Worm (Caenorhabditis elegans) whole organism, L1 larva: ENCODE data around the gene oma-2.

Source experiments
- ceh-82 ChIP-seq, 3 experiments: fragments of 150-350 bp in 1 of 3; sonication (generic microtip) in 2 of 3; optimal IDR thresholded peaks; 2 replicates each; lab custom pipeline; 2014 to 2017; ENCODE audit warnings: missing biosample characterization in 3 of 3, missing genetic modification characterization in 3 of 3
- elt-2 ChIP-seq: sonication (generic microtip); optimal IDR thresholded peaks from 2 replicates; lab custom pipeline; 2016; ENCODE audit warnings: missing genetic modification characterization, mild to moderate bottlenecking, inconsistent platforms, missing compliant biosample characterization, missing genetic modification reagents
- fos-1 ChIP-seq: fragments of 150-350 bp; optimal IDR thresholded peaks from 2 replicates; lab custom pipeline; 2014; ENCODE audit warnings: missing biosample characterization, missing genetic modification characterization
- grh-1 ChIP-seq: fragments of 200-800 bp; sonication (Bioruptor generic); IDR thresholded peaks from 2 replicates; pipeline ENCODE4 v1.3.6; 2022; ENCODE audit warnings: missing genetic modification reagents, missing genetic modification characterization, missing compliant biosample characterization
- jun-1 ChIP-seq: fragments of 150-350 bp; optimal IDR thresholded peaks from 2 replicates; lab custom pipeline; 2014; ENCODE audit warnings: missing biosample characterization, missing genetic modification reagents, missing genetic modification characterization
- mab-9 ChIP-seq: fragments of 200-800 bp; sonication (Bioruptor generic); IDR thresholded peaks from 2 replicates; pipeline ENCODE4 v1.3.6; 2022; ENCODE audit warnings: missing genetic modification reagents, missing genetic modification characterization, missing compliant biosample characterization
- nhr-28 ChIP-seq: fragments of 150-350 bp; optimal IDR thresholded peaks from 2 replicates; lab custom pipeline; 2014; ENCODE audit warnings: missing biosample characterization, missing genetic modification characterization
- skn-1 ChIP-seq: fragments of 150-350 bp; optimal IDR thresholded peaks from 2 replicates; lab custom pipeline; 2014; ENCODE audit warnings: missing biosample characterization, missing genetic modification characterization
- sup-37 ChIP-seq: fragments of 200-800 bp; sonication (Bioruptor generic); optimal IDR thresholded peaks from 2 replicates; lab custom pipeline; 2018; ENCODE audit warnings: mild to moderate bottlenecking, missing genetic modification characterization, missing compliant biosample characterization
- unc-130 ChIP-seq: fragments of 150-350 bp; optimal IDR thresholded peaks from 2 replicates; lab custom pipeline; 2017; ENCODE audit warnings: missing biosample characterization, missing genetic modification characterization, inconsistent platforms
- unc-62 ChIP-seq: fragments of 150-350 bp; optimal IDR thresholded peaks from 2 replicates; lab custom pipeline; 2014; ENCODE audit warnings: missing biosample characterization, missing genetic modification reagents, missing genetic modification characterization
- ztf-11 ChIP-seq, 2 experiments: sonication (generic microtip); optimal IDR thresholded peaks; 2 replicates each; lab custom pipeline; 2016 to 2017; ENCODE audit warnings: missing genetic modification characterization in 2 of 2, missing biosample characterization in 1 of 2, missing compliant biosample characterization in 1 of 2
- ztf-4 ChIP-seq: fragments of 150-350 bp; optimal IDR thresholded peaks from 2 replicates; lab custom pipeline; 2014; ENCODE audit warnings: missing biosample characterization, missing genetic modification characterization

DNA sequence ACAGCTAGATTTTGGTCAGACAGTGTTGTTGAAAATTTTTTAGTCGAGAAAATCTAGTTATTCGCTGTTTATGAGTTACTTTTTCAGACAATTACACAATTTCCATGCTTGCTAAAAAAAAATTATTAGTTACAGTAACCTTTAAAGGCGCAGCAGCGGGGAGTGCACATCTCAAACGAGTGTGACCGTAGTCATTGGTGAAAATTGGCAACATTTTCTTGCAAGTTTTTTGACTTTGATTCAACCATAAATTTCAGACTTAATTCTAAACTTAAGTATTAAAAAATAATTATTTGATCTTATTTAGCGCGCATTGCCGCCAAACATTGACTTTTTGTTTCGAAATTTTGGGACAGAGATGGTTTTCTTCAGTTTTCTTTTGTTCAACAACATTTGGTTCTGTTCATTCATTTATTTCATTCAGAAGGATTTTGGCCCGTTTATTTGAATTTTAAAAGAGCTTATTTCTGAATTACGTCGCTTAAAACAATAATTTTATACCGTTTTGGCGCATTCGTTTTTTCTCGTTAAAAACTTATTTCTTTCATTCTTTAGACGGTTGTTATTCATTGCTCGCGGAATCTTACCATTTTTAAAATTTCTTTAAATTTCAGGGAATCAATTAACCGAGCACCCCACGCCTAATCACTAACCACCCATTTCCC lies at the start of gene oma-2:
- TF ChIP-seq ztf-4 (tag; lab: Kevin White, UChicago): no peak
- TF ChIP-seq ceh-82 (tag; optimal IDR thresholded peaks at IDR 0.05; lab: Kevin White, UChicago): no peak
- TF ChIP-seq jun-1 (tag; lab: Kevin White, UChicago): no peak
- no peak for TF ChIP-seq unc-62
- TF ChIP-seq unc-130 (tag; lab: Kevin White, UChicago): no peak
- no peak for TF ChIP-seq fos-1 (tag; lab: Kevin White, UChicago)
- no peak for TF ChIP-seq ztf-11 (tag; optimal IDR thresholded peaks at IDR 0.05; lab: Kevin White, UChicago)
- no peak for TF ChIP-seq nhr-28
- no peak for TF ChIP-seq elt-2 (tag; lab: Kevin White, UChicago)
- no peak for TF ChIP-seq grh-1 (GFP tag; lab: Robert Waterston, UW)
- no peak for TF ChIP-seq sup-37 (GFP tag; lab: Kevin White, UChicago)
- no peak for TF ChIP-seq mab-9 (GFP tag; lab: Robert Waterston, UW)
- TF ChIP-seq skn-1 (tag; lab: Kevin White, UChicago): no peak
